Worm (Caenorhabditis elegans): Measurements from ENCODE around the gene R10H10.7.

ce11 chrIV:10424535-10424934 is 10.8 kb upstream of the R10H10.7 start, which contains the start of gene F13B12.1:
- TF ChIP-seq ceh-82 (tag; optimal IDR thresholded peaks at IDR 0.05) (no peak), egl-5 (tag; optimal IDR thresholded peaks at IDR 0.05) (no peak), lin-15B (tag; optimal IDR thresholded peaks at IDR 0.05) (no peak), nhr-11 (tag; optimal IDR thresholded peaks at IDR 0.05) (no peak)
